Fruit fly (Drosophila melanogaster): ENCODE measurements around the gene sloth2.
A peak's percentile ranks its signal among the peaks of the same experiment; 100 is the strongest.

The sloth2 gene

DNA sequence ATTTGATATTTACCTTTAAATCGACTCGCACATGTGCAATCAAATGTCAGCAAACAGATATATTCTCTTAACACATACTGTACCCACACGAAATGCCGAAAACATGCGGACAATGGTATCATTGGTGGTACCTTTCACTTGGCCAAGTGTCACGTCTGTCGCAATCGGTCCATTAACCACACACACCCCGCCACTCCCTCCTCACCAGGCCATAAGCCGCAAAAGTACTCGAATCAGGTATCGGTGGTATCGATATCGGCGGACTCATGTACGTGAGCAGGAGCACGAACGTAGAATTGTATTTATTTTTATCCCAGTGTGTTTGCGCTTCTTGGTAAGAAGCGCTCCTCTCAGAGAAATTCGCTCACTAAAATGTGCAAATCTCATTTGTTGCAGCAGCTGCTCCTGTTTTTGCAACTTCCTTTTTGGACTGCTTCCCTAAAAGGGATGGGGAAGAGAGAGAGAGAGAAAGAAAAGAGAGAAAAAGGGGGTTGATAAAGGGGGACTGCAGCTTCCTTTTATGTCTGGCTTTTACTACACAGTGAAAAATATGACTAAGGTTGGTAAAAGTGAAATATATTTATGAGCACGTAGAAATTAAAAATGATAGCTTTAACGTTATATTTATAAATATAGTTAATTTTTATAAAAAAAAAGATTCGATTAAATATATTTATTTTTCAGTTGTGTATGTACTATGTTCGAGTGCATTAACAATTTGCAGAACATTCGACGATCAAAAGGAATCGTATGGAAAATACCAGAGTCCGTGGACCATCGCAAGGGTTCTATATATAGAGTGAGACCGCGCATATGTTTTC, 27.4 kb upstream of the sloth2 start (continued):
- TF ChIP-seq CG8281 (tag; optimal IDR thresholded peaks at IDR 0.05): no peak
- no peak for TF ChIP-seq CG12155 (GFP tag; optimal IDR thresholded peaks at IDR 0.05)
- no peak for TF ChIP-seq Camta (GFP tag; optimal IDR thresholded peaks at IDR 0.05)
- no peak for TF ChIP-seq tgo (GFP tag; IDR thresholded peaks at IDR 0.05)
- TF ChIP-seq twi (tag; optimal IDR thresholded peaks at IDR 0.05): peak; percentile 13
- no peak for TF ChIP-seq CG1647 (GFP tag; optimal IDR thresholded peaks at IDR 0.05)
- no peak for TF ChIP-seq ems (GFP tag; optimal IDR thresholded peaks at IDR 0.05)
- peak; percentile 7 for TF ChIP-seq CG7839 (tag; optimal IDR thresholded peaks at IDR 0.05)
- peak; percentile 41 for TF ChIP-seq CG11504 (tag; optimal IDR thresholded peaks at IDR 0.05)
- no peak for TF ChIP-seq CG6654 (GFP tag; optimal IDR thresholded peaks at IDR 0.05)
- TF ChIP-seq CG7271 (tag; optimal IDR thresholded peaks at IDR 0.05): no peak
- no peak for TF ChIP-seq Adf1 (GFP tag; IDR thresholded peaks at IDR 0.05)
- peak; percentile 79 for TF ChIP-seq pros (GFP tag; optimal IDR thresholded peaks at IDR 0.05)
- peak; percentile 15 for TF ChIP-seq CG30403 (GFP tag; optimal IDR thresholded peaks at IDR 0.05)
- TF ChIP-seq her (GFP tag; optimal IDR thresholded peaks at IDR 0.05): no peak
- TF ChIP-seq eyg (GFP tag; optimal IDR thresholded peaks at IDR 0.05): no peak
- TF ChIP-seq dmrt11E (tag; optimal IDR thresholded peaks at IDR 0.05): peak; percentile 64
- no peak for TF ChIP-seq CG11247 (GFP tag; IDR thresholded peaks at IDR 0.05)
- TF ChIP-seq toy (GFP tag; IDR thresholded peaks at IDR 0.05): no peak
- TF ChIP-seq Max (GFP tag; optimal IDR thresholded peaks at IDR 0.05): no peak
- no peak for TF ChIP-seq run (tag; optimal IDR thresholded peaks at IDR 0.05)
- no peak for TF ChIP-seq CTCF (GFP tag; optimal IDR thresholded peaks at IDR 0.05)
- no peak for TF ChIP-seq cwo (GFP tag; optimal IDR thresholded peaks at IDR 0.05)
- no peak for TF ChIP-seq Atf3 (GFP tag; optimal IDR thresholded peaks at IDR 0.05)
- TF ChIP-seq gro (GFP tag; optimal IDR thresholded peaks at IDR 0.05): no peak

DNA sequence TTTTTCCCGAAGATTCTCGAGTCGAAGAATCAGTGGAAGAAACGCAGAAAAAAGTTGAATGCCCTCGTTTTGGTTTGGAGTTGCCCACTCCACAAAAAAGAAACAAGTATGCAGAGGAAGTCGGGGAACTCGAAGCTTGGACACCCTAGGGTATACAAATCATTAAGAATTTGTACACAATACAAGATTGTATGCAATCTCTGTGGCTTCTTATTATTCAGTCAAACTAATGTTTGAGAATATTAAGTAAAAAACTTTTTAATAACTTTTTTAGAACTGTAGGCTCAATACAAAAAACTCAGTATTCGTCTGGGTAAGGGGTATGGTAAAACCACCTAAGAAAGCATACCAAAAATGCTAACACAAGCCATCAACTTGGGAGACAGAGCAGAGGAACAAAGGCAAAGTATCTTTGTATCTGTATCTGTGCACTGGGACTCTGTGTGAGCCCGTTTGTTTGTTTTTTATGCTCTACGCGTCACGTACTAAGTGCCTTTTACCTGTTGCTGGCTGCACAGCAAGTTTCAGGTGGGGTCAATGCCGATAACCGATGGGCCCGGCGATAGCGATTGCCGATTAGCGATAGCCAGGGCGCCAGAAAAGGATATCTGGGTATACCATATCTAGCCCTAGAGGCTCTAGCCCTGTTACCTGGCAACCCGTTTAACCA, 25.8 kb upstream of the sloth2 start:
- peak; percentile 49 for TF ChIP-seq CG3838 (GFP tag; optimal IDR thresholded peaks at IDR 0.05)
- peak; percentile 36; the same call in 1 of the 2 replicates for TF ChIP-seq Atf6 (GFP tag; IDR thresholded peaks at IDR 0.05)
- TF ChIP-seq CG10274 (GFP tag; optimal IDR thresholded peaks at IDR 0.05): peak; percentile 46
- peak; percentile 71 for TF ChIP-seq CG4730 (GFP tag; IDR thresholded peaks at IDR 0.05)
- TF ChIP-seq CG10959 (GFP tag; IDR thresholded peaks at IDR 0.05): peak; percentile 67
- TF ChIP-seq chinmo (GFP tag; IDR thresholded peaks at IDR 0.05; ENCODE audit: partially characterized antibody): 0 out of 4 replicates have a peak, but pooled peaks have one; percentile 58
- peak; percentile 73 for TF ChIP-seq sqz (GFP tag; optimal IDR thresholded peaks at IDR 0.05)
- peak; percentile 60 for TF ChIP-seq ems (GFP tag; optimal IDR thresholded peaks at IDR 0.05)
- no peak for TF ChIP-seq ash1 (GFP tag; optimal IDR thresholded peaks at IDR 0.05)
- peak in 1 of 3 experiments; percentile 91 for TF ChIP-seq lola (GFP tag; optimal IDR thresholded peaks at IDR 0.05)
- peak; percentile 83 for TF ChIP-seq croc (GFP tag; conservative IDR thresholded peaks at IDR 0.05)
- no peak for TF ChIP-seq stc (GFP tag; IDR thresholded peaks at IDR 0.05)
- TF ChIP-seq CG4820 (GFP tag; optimal IDR thresholded peaks at IDR 0.05): peak; percentile 80
- peak; percentile 47 for TF ChIP-seq NK7.1 (GFP tag; optimal IDR thresholded peaks at IDR 0.05)
- TF ChIP-seq ERR (GFP tag; optimal IDR thresholded peaks at IDR 0.05): peak; percentile 69
- no peak for TF ChIP-seq Fer2 (tag; optimal IDR thresholded peaks at IDR 0.05)
- TF ChIP-seq CG32772 (GFP tag; IDR thresholded peaks at IDR 0.05): peak; percentile 68
- TF ChIP-seq CG13424 (tag; optimal IDR thresholded peaks at IDR 0.05): peak; percentile 79
- TF ChIP-seq CG2199 (GFP tag; IDR thresholded peaks at IDR 0.05): no peak
- peak; percentile 72 for TF ChIP-seq Usf (GFP tag; optimal IDR thresholded peaks at IDR 0.05)
- peak; percentile 36 for TF ChIP-seq Hmx (GFP tag; optimal IDR thresholded peaks at IDR 0.05)
- peak; percentile 32 for TF ChIP-seq nom (GFP tag; optimal IDR thresholded peaks at IDR 0.05)
- TF ChIP-seq Ets65A (GFP tag): peak; percentile 95
- peak; percentile 66 for TF ChIP-seq H2.0 (GFP tag; IDR thresholded peaks at IDR 0.05)
- no peak for TF ChIP-seq CG10543 (GFP tag; optimal IDR thresholded peaks at IDR 0.05)
